Fruit fly (Drosophila melanogaster) whole organism, embryonic: ENCODE measurements around the gene CanB.

ENCODE experiments used
- B-H1 ChIP-seq: fragments of 200-800 bp; sonication (Bioruptor generic); IDR thresholded peaks from 3 replicates; pipeline ENCODE4 v1.3.6; 2022; ENCODE audit warnings: missing biosample characterization, missing genetic modification characterization
- CG10274 ChIP-seq: fragments of 200-800 bp; sonication (Bioruptor generic); optimal IDR thresholded peaks from 3 replicates; lab custom pipeline; 2017; ENCODE audit warnings: missing biosample characterization, mild to moderate bottlenecking, missing genetic modification characterization
- CG11247 ChIP-seq: fragments of 200-800 bp; sonication (Bioruptor generic); IDR thresholded peaks from 2 replicates; pipeline ENCODE4 v1.3.6; 2022; ENCODE audit warnings: missing biosample characterization, missing genetic modification characterization
- CG12219 ChIP-seq: fragments of 200-800 bp; sonication (Bioruptor generic); optimal IDR thresholded peaks from 3 replicates; lab custom pipeline; 2018; ENCODE audit warnings: missing biosample characterization, mild to moderate bottlenecking, missing genetic modification characterization
- CG1233 ChIP-seq: fragments of 200-800 bp; sonication (Bioruptor generic); optimal IDR thresholded peaks from 4 replicates; lab custom pipeline; 2018; ENCODE audit warnings: missing biosample characterization, mild to moderate bottlenecking, missing genetic modification characterization
- CG12942 ChIP-seq: fragments of 200-800 bp; sonication (Bioruptor generic); optimal IDR thresholded peaks from 3 replicates; lab custom pipeline; 2016; ENCODE audit warnings: missing biosample characterization, missing genetic modification characterization
- CG13123 ChIP-seq: fragments of 200-800 bp; sonication (Bioruptor generic); optimal IDR thresholded peaks from 2 replicates; lab custom pipeline; 2016; ENCODE audit warnings: missing biosample characterization, missing genetic modification characterization
- CG14050 ChIP-seq: fragments of 200-800 bp; sonication (Bioruptor generic); IDR thresholded peaks from 3 replicates; pipeline ENCODE4 v1.3.6; 2022; ENCODE audit warnings: missing biosample characterization, missing genetic modification characterization
- CG15073 ChIP-seq: fragments of 200-800 bp; sonication (Bioruptor generic); optimal IDR thresholded peaks from 2 replicates; lab custom pipeline; 2016; ENCODE audit warnings: missing biosample characterization, missing genetic modification characterization
- CG16813 ChIP-seq: fragments of 200-800 bp; sonication (Bioruptor generic); IDR thresholded peaks from 3 replicates; pipeline ENCODE4 v1.3.6; 2022; ENCODE audit warnings: missing biosample characterization, missing genetic modification characterization; ENCODE audit not compliant: partially characterized antibody
- CG17385 ChIP-seq: fragments of 200-800 bp; sonication (Bioruptor generic); optimal IDR thresholded peaks from 3 replicates; lab custom pipeline; 2018; ENCODE audit warnings: missing biosample characterization, mild to moderate bottlenecking, missing genetic modification characterization
- CG17912 ChIP-seq: fragments of 200-800 bp; sonication (Bioruptor generic); optimal IDR thresholded peaks from 2 replicates; lab custom pipeline; 2018; ENCODE audit warnings: missing biosample characterization, mild to moderate bottlenecking, missing genetic modification characterization
- CG32532 ChIP-seq: fragments of 200-800 bp; sonication (Bioruptor generic); IDR thresholded peaks from 2 replicates; pipeline ENCODE4 v1.3.6; 2022; ENCODE audit warnings: missing biosample characterization, missing genetic modification characterization
- CG34224 ChIP-seq: fragments of 200-800 bp; sonication (Bioruptor generic); IDR thresholded peaks from 3 replicates; pipeline ENCODE4 v1.3.6; 2022; ENCODE audit warnings: missing biosample characterization, missing genetic modification characterization; ENCODE audit not compliant: partially characterized antibody
- CG4424 ChIP-seq: fragments of 200-800 bp; sonication (Bioruptor generic); optimal IDR thresholded peaks from 3 replicates; lab custom pipeline; 2016; ENCODE audit warnings: missing biosample characterization, missing genetic modification characterization
- CG4707 ChIP-seq: fragments of 200-800 bp; sonication (Bioruptor generic); optimal IDR thresholded peaks from 2 replicates; lab custom pipeline; 2018; ENCODE audit warnings: missing biosample characterization, mild to moderate bottlenecking, missing genetic modification characterization, moderate library complexity
- CG7839 ChIP-seq: fragments of 200-800 bp; sonication (Bioruptor generic); optimal IDR thresholded peaks from 3 replicates; lab custom pipeline; 2018; ENCODE audit warnings: missing biosample characterization, mild to moderate bottlenecking, missing genetic modification characterization, moderate library complexity
- CG8359 ChIP-seq: fragments of 200-800 bp; sonication (Bioruptor generic); optimal IDR thresholded peaks from 2 replicates; lab custom pipeline; 2017; ENCODE audit warnings: missing biosample characterization, mild to moderate bottlenecking, missing genetic modification characterization, borderline replicate concordance
- Gsc ChIP-seq: fragments of 200-800 bp; sonication (Bioruptor generic); IDR thresholded peaks from 2 replicates; pipeline ENCODE4 v1.3.6; 2022; ENCODE audit warnings: missing biosample characterization, missing genetic modification characterization
- HmgZ ChIP-seq: fragments of 200-800 bp; sonication (Bioruptor generic); optimal IDR thresholded peaks from 2 replicates; lab custom pipeline; 2018; ENCODE audit warnings: missing biosample characterization, mild to moderate bottlenecking, missing genetic modification characterization
- Myb ChIP-seq: fragments of 200-800 bp; sonication (Bioruptor generic); optimal IDR thresholded peaks from 2 replicates; lab custom pipeline; 2016; ENCODE audit warnings: missing biosample characterization, missing genetic modification characterization
- abd-A ChIP-seq: fragments of 200-800 bp; sonication (Bioruptor generic); optimal IDR thresholded peaks from 3 replicates; lab custom pipeline; 2019; ENCODE audit warnings: missing biosample characterization, mild to moderate bottlenecking, missing genetic modification characterization, moderate library complexity
- ase ChIP-seq: fragments of 200-800 bp; sonication (Bioruptor generic); IDR thresholded peaks from 3 replicates; pipeline ENCODE4 v1.3.6; 2022; ENCODE audit warnings: missing biosample characterization, missing genetic modification characterization
- bab2 ChIP-seq: fragments of 200-800 bp; sonication (Bioruptor generic); optimal IDR thresholded peaks from 2 replicates; lab custom pipeline; 2016; ENCODE audit warnings: missing biosample characterization, missing genetic modification characterization
- dmrt11E ChIP-seq: fragments of 200-800 bp; sonication (Bioruptor generic); optimal IDR thresholded peaks from 3 replicates; lab custom pipeline; 2018; ENCODE audit warnings: missing biosample characterization, mild to moderate bottlenecking, missing genetic modification characterization, moderate library complexity
- ems ChIP-seq: fragments of 200-800 bp; sonication (Bioruptor generic); optimal IDR thresholded peaks from 3 replicates; lab custom pipeline; 2016; ENCODE audit warnings: missing biosample characterization, missing genetic modification characterization
- exex ChIP-seq: fragments of 200-800 bp; sonication (Bioruptor generic); optimal IDR thresholded peaks from 4 replicates; lab custom pipeline; 2018; ENCODE audit warnings: missing biosample characterization, mild to moderate bottlenecking, missing genetic modification characterization, moderate library complexity
- gro ChIP-seq: fragments of 200-800 bp; sonication (Bioruptor generic); optimal IDR thresholded peaks from 2 replicates; lab custom pipeline; 2016; ENCODE audit warnings: missing biosample characterization, missing genetic modification characterization
- ind ChIP-seq: fragments of 200-800 bp; sonication (Bioruptor generic); optimal IDR thresholded peaks from 3 replicates; lab custom pipeline; 2016; ENCODE audit warnings: missing biosample characterization, missing genetic modification characterization
- jumu ChIP-seq: fragments of 200-800 bp; sonication (Bioruptor generic); optimal IDR thresholded peaks from 3 replicates; lab custom pipeline; 2016; ENCODE audit warnings: missing biosample characterization, missing genetic modification characterization
- ken ChIP-seq: fragments of 200-800 bp; sonication (Bioruptor generic); IDR thresholded peaks from 3 replicates; pipeline ENCODE4 v1.3.6; 2022; ENCODE audit warnings: missing biosample characterization, missing genetic modification characterization
- pb ChIP-seq: fragments of 200-800 bp; sonication (Bioruptor generic); optimal IDR thresholded peaks from 3 replicates; lab custom pipeline; 2016; ENCODE audit warnings: missing biosample characterization, missing genetic modification characterization
- pfk ChIP-seq: fragments of 200-800 bp; sonication (Bioruptor generic); optimal IDR thresholded peaks from 2 replicates; lab custom pipeline; 2018; ENCODE audit warnings: missing biosample characterization, mild to moderate bottlenecking, missing genetic modification characterization, moderate library complexity
- pum ChIP-seq: fragments of 200-800 bp; sonication (Bioruptor generic); optimal IDR thresholded peaks from 2 replicates; lab custom pipeline; 2016; ENCODE audit warnings: missing biosample characterization, missing genetic modification characterization
- ro ChIP-seq: fragments of 200-800 bp; sonication (Bioruptor generic); IDR thresholded peaks from 2 replicates; pipeline ENCODE4 v1.3.6; 2022; ENCODE audit warnings: missing biosample characterization, missing genetic modification characterization
- run ChIP-seq: fragments of 200-800 bp; sonication (Bioruptor generic); optimal IDR thresholded peaks from 3 replicates; lab custom pipeline; 2018; ENCODE audit warnings: missing biosample characterization, mild to moderate bottlenecking, missing genetic modification characterization
- sd ChIP-seq: fragments of 200-800 bp; sonication (Bioruptor generic); optimal IDR thresholded peaks from 3 replicates; lab custom pipeline; 2018; ENCODE audit warnings: missing biosample characterization, mild to moderate bottlenecking, missing genetic modification characterization, moderate library complexity
- shn ChIP-seq: fragments of 200-800 bp; sonication (Bioruptor generic); optimal IDR thresholded peaks from 3 replicates; lab custom pipeline; 2016; ENCODE audit warnings: missing biosample characterization, missing genetic modification characterization
- sna ChIP-seq: fragments of 200-800 bp; sonication (Bioruptor generic); IDR thresholded peaks from 2 replicates; pipeline ENCODE4 v1.3.6; 2022; ENCODE audit warnings: missing biosample characterization, missing genetic modification characterization; ENCODE audit not compliant: partially characterized antibody
- ssp ChIP-seq: fragments of 200-800 bp; sonication (Bioruptor generic); IDR thresholded peaks from 2 replicates; pipeline ENCODE4 v1.3.6; 2022; ENCODE audit warnings: missing biosample characterization, missing genetic modification characterization
- vfl ChIP-seq: fragments of 200-800 bp; sonication (Bioruptor generic); optimal IDR thresholded peaks from 2 replicates; lab custom pipeline; 2016; ENCODE audit warnings: missing biosample characterization, missing genetic modification characterization
- vvl ChIP-seq: fragments of 200-800 bp; sonication (Bioruptor generic); IDR thresholded peaks from 2 replicates; pipeline ENCODE4 v1.3.6; 2022; ENCODE audit warnings: missing biosample characterization, missing genetic modification characterization

CanB gene

DNA sequence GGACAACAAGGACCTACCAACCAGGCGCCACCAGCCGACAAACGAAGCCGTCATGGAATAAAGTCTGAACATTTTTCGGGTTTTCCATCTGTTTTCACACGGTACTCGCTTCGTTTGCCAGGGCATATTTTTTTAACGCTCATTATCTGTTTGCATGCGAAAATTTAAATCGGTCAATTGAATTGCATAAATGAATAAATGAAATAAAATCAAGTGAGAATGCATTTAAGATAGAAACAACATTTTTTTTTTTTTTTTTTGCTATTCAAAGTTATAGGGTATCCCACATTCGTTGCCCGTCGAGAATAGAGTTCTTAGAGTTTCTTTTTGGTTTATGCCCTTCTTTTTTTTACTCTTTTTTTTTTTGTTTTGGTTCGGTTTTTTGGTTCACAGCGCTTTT is 46.5 kb upstream of the CanB start (continued):
- TF ChIP-seq vvl (GFP tag; lab: Robert Waterston, UW) (peak; percentile 56; the same call in 1 of the 2 replicates), CG11247 (GFP tag; lab: Robert Waterston, UW) (no peak), CG1233 (GFP tag; lab: Kevin White, UChicago) (peak; percentile 41), CG17912 (no peak), ind (peak; percentile 58), jumu (peak; percentile 26), CG4707 (GFP tag; lab: Kevin White, UChicago) (no peak), HmgZ (tag; lab: Kevin White, UChicago) (no peak), Gsc (GFP tag; lab: Robert Waterston, UW) (no peak), exex (tag; lab: Kevin White, UChicago) (peak; percentile 0), CG12219 (peak; percentile 9), dmrt11E (tag; lab: Kevin White, UChicago) (no peak), CG13123 (GFP tag; lab: Kevin White, UChicago) (no peak), CG15073 (GFP tag; lab: Kevin White, UChicago) (no peak), CG4424 (GFP tag; lab: Kevin White, UChicago) (peak; percentile 48), vfl (GFP tag; lab: Kevin White, UChicago) (no peak), Myb (GFP tag; lab: Kevin White, UChicago) (peak; percentile 20), CG17385 (GFP tag; lab: Kevin White, UChicago) (peak; percentile 57), shn (GFP tag; lab: Kevin White, UChicago) (no peak), bab2 (GFP tag; lab: Kevin White, UChicago) (no peak), CG14050 (no peak), ro (no peak), sna (GFP tag; lab: Robert Waterston, UW) (no peak), CG7839 (tag; lab: Kevin White, UChicago) (peak; percentile 60), CG34224 (GFP tag; lab: Robert Waterston, UW) (no peak), ase (GFP tag; lab: Robert Waterston, UW) (no peak), CG32532 (GFP tag; lab: Robert Waterston, UW) (0 out of 2 replicates have a peak, but pooled peaks have one; percentile 15), abd-A (tag; lab: Kevin White, UChicago) (no peak), B-H1 (GFP tag; lab: Robert Waterston, UW) (no peak), pfk (GFP tag; lab: Kevin White, UChicago) (no peak), CG8359 (GFP tag; lab: Kevin White, UChicago) (no peak), pum (GFP tag; lab: Kevin White, UChicago) (peak; percentile 32), pb (GFP tag; lab: Kevin White, UChicago) (no peak), sd (tag; lab: Kevin White, UChicago) (no peak), CG16813 (GFP tag; lab: Robert Waterston, UW) (no peak), ken (GFP tag; lab: Robert Waterston, UW) (no peak; the same call in 2 of the 3 replicates), ssp (no peak), CG10274 (GFP tag; lab: Kevin White, UChicago) (no peak), CG12942 (GFP tag; lab: Kevin White, UChicago) (no peak), run (tag; lab: Kevin White, UChicago) (no peak), ems (GFP tag; lab: Kevin White, UChicago) (peak; percentile 0), gro (GFP tag; lab: Kevin White, UChicago) (peak; percentile 6)
